Worm (Caenorhabditis elegans) whole organism, L2 larva: Measurements from ENCODE around the gene cyn-11.

Experiments used
- C34F6.9 ChIP-seq: fragments of 150-350 bp; optimal IDR thresholded peaks from 2 replicates; lab custom pipeline; 2014; ENCODE audit warnings: missing biosample characterization, missing genetic modification characterization
- F13H6.1 ChIP-seq: sonication (generic microtip); optimal IDR thresholded peaks from 2 replicates; lab custom pipeline; 2016; ENCODE audit warnings: missing genetic modification characterization, missing compliant biosample characterization
- Y55F3AM.14 ChIP-seq: fragments of 200-800 bp; sonication (Bioruptor generic); optimal IDR thresholded peaks from 2 replicates; lab custom pipeline; 2018; ENCODE audit warnings: mild to moderate bottlenecking, missing genetic modification characterization, missing compliant biosample characterization
- aly-2 ChIP-seq: fragments of 150-350 bp; optimal IDR thresholded peaks from 2 replicates; lab custom pipeline; 2014; ENCODE audit warnings: missing biosample characterization, missing genetic modification characterization
- ama-1 ChIP-seq: fragments of 150-350 bp; optimal IDR thresholded peaks from 2 replicates; lab custom pipeline; 2018; ENCODE audit warnings: inconsistent platforms
- blmp-1 ChIP-seq: sonication (generic microtip); optimal IDR thresholded peaks from 2 replicates; lab custom pipeline; 2017; ENCODE audit warnings: missing genetic modification characterization, mild to moderate bottlenecking, missing compliant biosample characterization, antibody characterized with exemption, moderate library complexity; ENCODE audit not compliant: insufficient read depth
- ceh-16 ChIP-seq: fragments of 150-350 bp; optimal IDR thresholded peaks from 2 replicates; lab custom pipeline; 2014; ENCODE audit warnings: missing biosample characterization, missing genetic modification characterization
- ceh-82 ChIP-seq: fragments of 150-350 bp; optimal IDR thresholded peaks from 2 replicates; lab custom pipeline; 2014; ENCODE audit warnings: missing biosample characterization, missing genetic modification characterization
- crh-2 ChIP-seq: sonication (generic microtip); optimal IDR thresholded peaks from 2 replicates; lab custom pipeline; 2017; ENCODE audit warnings: missing biosample characterization, missing genetic modification characterization
- egl-27 ChIP-seq: sonication (generic microtip); optimal IDR thresholded peaks from 3 replicates; lab custom pipeline; 2017; ENCODE audit warnings: missing biosample characterization, missing genetic modification reagents, missing genetic modification characterization
- elt-1 ChIP-seq: fragments of 150-350 bp; optimal IDR thresholded peaks from 2 replicates; lab custom pipeline; 2014; ENCODE audit warnings: missing biosample characterization, missing genetic modification characterization
- elt-3 ChIP-seq: sonication (generic microtip); optimal IDR thresholded peaks from 2 replicates; lab custom pipeline; 2017; ENCODE audit warnings: missing biosample characterization, missing genetic modification characterization
- fos-1 ChIP-seq: fragments of 150-350 bp; optimal IDR thresholded peaks from 2 replicates; lab custom pipeline; 2014; ENCODE audit warnings: missing biosample characterization, missing genetic modification characterization
- gmeb-1 ChIP-seq: fragments of 150-350 bp; optimal IDR thresholded peaks from 2 replicates; lab custom pipeline; 2014; ENCODE audit warnings: missing biosample characterization, missing genetic modification characterization
- lin-11 ChIP-seq: fragments of 150-350 bp; sonication (generic microtip); optimal IDR thresholded peaks from 2 replicates; lab custom pipeline; 2014; ENCODE audit warnings: missing biosample characterization, missing genetic modification characterization, inconsistent platforms, mixed read lengths
- lin-13 ChIP-seq: fragments of 150-350 bp; optimal IDR thresholded peaks from 2 replicates; lab custom pipeline; 2014; ENCODE audit warnings: missing biosample characterization, missing genetic modification reagents, missing genetic modification characterization
- lin-39 ChIP-seq: fragments of 150-350 bp; optimal IDR thresholded peaks from 2 replicates; lab custom pipeline; 2014; ENCODE audit warnings: missing biosample characterization, missing genetic modification reagents, missing genetic modification characterization
- lsy-2 ChIP-seq, 2 experiments: fragments of 150-350 bp in 1 of 2; sonication (generic microtip) in 1 of 2; optimal IDR thresholded peaks; 2 replicates each; lab custom pipeline; 2014 to 2017; ENCODE audit warnings: missing biosample characterization in 2 of 2, missing genetic modification characterization in 2 of 2
- mab-5 ChIP-seq: fragments of 150-350 bp; optimal IDR thresholded peaks from 2 replicates; lab custom pipeline; 2014; ENCODE audit warnings: missing biosample characterization, missing genetic modification characterization
- mdl-1 ChIP-seq, 2 experiments: fragments of 150-350 bp in 1 of 2; sonication (generic microtip) in 1 of 2; optimal IDR thresholded peaks; 2 replicates each; lab custom pipeline; 2017; ENCODE audit warnings: missing biosample characterization in 2 of 2, missing genetic modification characterization in 2 of 2
- nhr-11 ChIP-seq: fragments of 150-350 bp; optimal IDR thresholded peaks from 2 replicates; lab custom pipeline; 2014; ENCODE audit warnings: missing biosample characterization, missing genetic modification characterization
- nhr-12 ChIP-seq: fragments of 150-350 bp; optimal IDR thresholded peaks from 2 replicates; lab custom pipeline; 2014; ENCODE audit warnings: missing biosample characterization, missing genetic modification characterization
- nhr-129 ChIP-seq: fragments of 150-350 bp; optimal IDR thresholded peaks from 2 replicates; lab custom pipeline; 2014; ENCODE audit warnings: missing biosample characterization, missing genetic modification characterization
- nhr-21 ChIP-seq: fragments of 150-350 bp; optimal IDR thresholded peaks from 2 replicates; lab custom pipeline; 2014; ENCODE audit warnings: missing biosample characterization, missing genetic modification characterization
- nhr-23 ChIP-seq: fragments of 150-350 bp; optimal IDR thresholded peaks from 2 replicates; lab custom pipeline; 2014; ENCODE audit warnings: missing biosample characterization, missing genetic modification reagents, missing genetic modification characterization
- nhr-237 ChIP-seq: fragments of 150-350 bp; optimal IDR thresholded peaks from 2 replicates; lab custom pipeline; 2014; ENCODE audit warnings: missing biosample characterization, missing genetic modification characterization
- nhr-25 ChIP-seq: fragments of 150-350 bp; sonication (generic microtip); optimal IDR thresholded peaks from 3 replicates; lab custom pipeline; 2014; ENCODE audit warnings: missing biosample characterization, missing genetic modification characterization
- nhr-6 ChIP-seq: fragments of 150-350 bp; optimal IDR thresholded peaks from 2 replicates; lab custom pipeline; 2014; ENCODE audit warnings: missing biosample characterization, missing genetic modification characterization
- nhr-77 ChIP-seq: fragments of 150-350 bp; optimal IDR thresholded peaks from 2 replicates; lab custom pipeline; 2014; ENCODE audit warnings: missing biosample characterization, missing genetic modification characterization
- peb-1 ChIP-seq: fragments of 150-350 bp; optimal IDR thresholded peaks from 2 replicates; lab custom pipeline; 2014; ENCODE audit warnings: missing biosample characterization, missing genetic modification characterization
- sem-4 ChIP-seq: fragments of 150-350 bp; optimal IDR thresholded peaks from 2 replicates; lab custom pipeline; 2014; ENCODE audit warnings: missing biosample characterization, missing genetic modification reagents, missing genetic modification characterization
- sma-3 ChIP-seq: sonication (generic microtip); optimal IDR thresholded peaks from 2 replicates; lab custom pipeline; 2016; ENCODE audit warnings: missing genetic modification reagents, missing genetic modification characterization, missing compliant biosample characterization
- sma-9 ChIP-seq, 2 experiments: fragments of 150-350 bp in 1 of 2; sonication (generic microtip) in 1 of 2; optimal IDR thresholded peaks; 2 replicates each; lab custom pipeline; 2014 to 2016; ENCODE audit warnings: missing genetic modification characterization in 2 of 2, mild to moderate bottlenecking in 1 of 2, missing biosample characterization in 1 of 2, missing compliant biosample characterization in 1 of 2, missing genetic modification reagents in 1 of 2, moderate library complexity in 1 of 2
- snpc-4 ChIP-seq: fragments of 150-350 bp; optimal IDR thresholded peaks from 2 replicates; lab custom pipeline; 2014; ENCODE audit warnings: missing biosample characterization, missing genetic modification characterization
- unc-39 ChIP-seq: fragments of 150-350 bp; optimal IDR thresholded peaks from 2 replicates; lab custom pipeline; 2014; ENCODE audit warnings: missing biosample characterization, missing genetic modification characterization
- unc-55 ChIP-seq: fragments of 150-350 bp; sonication (generic microtip); optimal IDR thresholded peaks from 3 replicates; lab custom pipeline; 2014; ENCODE audit warnings: missing biosample characterization, missing genetic modification reagents, missing genetic modification characterization
- unc-62 ChIP-seq: fragments of 150-350 bp; optimal IDR thresholded peaks from 2 replicates; lab custom pipeline; 2014; ENCODE audit warnings: missing biosample characterization, missing genetic modification reagents, missing genetic modification characterization
- zag-1 ChIP-seq: fragments of 150-350 bp; optimal IDR thresholded peaks from 2 replicates; lab custom pipeline; 2014; ENCODE audit warnings: missing biosample characterization, missing genetic modification characterization
- ztf-1 ChIP-seq: fragments of 200-800 bp; sonication (Bioruptor generic); conservative IDR thresholded peaks from 2 replicates; pipeline ENCODE4 v1.3.6; 2022; ENCODE audit warnings: missing genetic modification characterization, missing compliant biosample characterization
- ztf-11 ChIP-seq: sonication (generic microtip); optimal IDR thresholded peaks from 2 replicates; lab custom pipeline; 2017; ENCODE audit warnings: missing biosample characterization, missing genetic modification characterization
- ztf-4 ChIP-seq: fragments of 150-350 bp; optimal IDR thresholded peaks from 2 replicates; lab custom pipeline; 2014; ENCODE audit warnings: missing biosample characterization, missing genetic modification characterization

Gene cyn-11

ce11 chrII:8750056-8750455 lies 34.0 kb upstream of the cyn-11 start:
- peak; percentile 13 for TF ChIP-seq nhr-129 (tag; lab: Kevin White, UChicago)
- TF ChIP-seq nhr-237 = no peak
- TF ChIP-seq blmp-1 (tag; lab: Kevin White, UChicago) = peak; percentile 98
- TF ChIP-seq, all 48 proteins: peak for 2

- no peak for TF ChIP-seq nhr-77 (tag; lab: Kevin White, UChicago)
- peak; percentile 98 for TF ChIP-seq blmp-1 (tag; lab: Kevin White, UChicago)
- TF ChIP-seq, all 48 proteins: peak for 1
Observed at ce11 chrII:8749084-8749483, 33.0 kb upstream of the cyn-11 start.

- TF ChIP-seq nhr-25 (no peak), blmp-1 (tag; lab: Kevin White, UChicago) (no peak), lsy-2 (tag; optimal IDR thresholded peaks at IDR 0.05; lab: Kevin White, UChicago) (no peak), snpc-4 (tag; lab: Kevin White, UChicago) (no peak), elt-3 (tag; lab: Kevin White, UChicago) (no peak), nhr-11 (no peak), ztf-1 (GFP tag; lab: Robert Waterston, UW) (no peak)
Observed at ce11 chrII:8748638-8749037, 32.6 kb upstream of the cyn-11 start.

ce11 chrII:8747939-8748352 lies 31.9 kb upstream of the cyn-11 start:
- TF ChIP-seq mdl-1 (tag; optimal IDR thresholded peaks at IDR 0.05; lab: Kevin White, UChicago) = no peak
- TF ChIP-seq gmeb-1 = no peak
- TF ChIP-seq unc-39 = no peak
- TF ChIP-seq lin-11 (tag; lab: Kevin White, UChicago) = no peak
- no peak for TF ChIP-seq elt-3 (tag; lab: Kevin White, UChicago)
- no peak for TF ChIP-seq ceh-82 (tag; lab: Kevin White, UChicago)
- TF ChIP-seq zag-1 = no peak
- TF ChIP-seq unc-55 (GFP tag; lab: Kevin White, UChicago) = no peak
- no peak for TF ChIP-seq unc-62 (GFP tag; lab: Kevin White, UChicago)
- no peak for TF ChIP-seq F13H6.1 (tag; lab: Kevin White, UChicago)
- TF ChIP-seq sma-9 (GFP tag; optimal IDR thresholded peaks at IDR 0.05; lab: Kevin White, UChicago) = no peak
- TF ChIP-seq sma-9 (tag; optimal IDR thresholded peaks at IDR 0.05; lab: Kevin White, UChicago) = no peak
- no peak for TF ChIP-seq nhr-21 (tag; lab: Kevin White, UChicago)
- TF ChIP-seq sma-3 (GFP tag; lab: Kevin White, UChicago) = no peak
- TF ChIP-seq, all 48 proteins: peak for 0

ce11 chrII:8747246-8747938 lies 31.3 kb upstream of the cyn-11 start:
- TF ChIP-seq ceh-16 (tag; lab: Kevin White, UChicago) = no peak
- no peak for TF ChIP-seq unc-62 (GFP tag; lab: Kevin White, UChicago)
- peak; percentile 97 for TF ChIP-seq nhr-25
- no peak for TF ChIP-seq elt-1
- TF ChIP-seq nhr-21 (tag; lab: Kevin White, UChicago) = peak; percentile 82
- peak; percentile 23 for TF ChIP-seq lin-11 (tag; lab: Kevin White, UChicago)
- TF ChIP-seq lsy-2 (tag; optimal IDR thresholded peaks at IDR 0.05; lab: Kevin White, UChicago) = peak in 1 of 2 experiments; percentile 55
- peak; percentile 17 for TF ChIP-seq crh-2 (tag; lab: Kevin White, UChicago)
- TF ChIP-seq lin-13 (GFP tag; lab: Kevin White, UChicago) = peak; percentile 51
- peak; percentile 1 for TF ChIP-seq nhr-6 (tag; lab: Kevin White, UChicago)
- no peak for TF ChIP-seq nhr-11
- peak; percentile 69 for TF ChIP-seq sma-3 (GFP tag; lab: Kevin White, UChicago)
- no peak for TF ChIP-seq mdl-1 (tag; optimal IDR thresholded peaks at IDR 0.05; lab: Kevin White, UChicago)
- no peak for TF ChIP-seq egl-27 (tag; lab: Kevin White, UChicago)
- TF ChIP-seq ztf-1 (GFP tag; lab: Robert Waterston, UW) = 0 out of 2 replicates have a peak, but pooled peaks have one; percentile 85
- peak; percentile 48 for TF ChIP-seq F13H6.1 (tag; lab: Kevin White, UChicago)
- no peak for TF ChIP-seq lin-39 (tag; lab: Kevin White, UChicago)
- TF ChIP-seq nhr-23 (tag; lab: Kevin White, UChicago) = no peak
- TF ChIP-seq nhr-129 (tag; lab: Kevin White, UChicago) = peak; percentile 75
- no peak for TF ChIP-seq aly-2 (tag; lab: Kevin White, UChicago)
- TF ChIP-seq Y55F3AM.14 (GFP tag; lab: Kevin White, UChicago) = no peak
- peak; percentile 93 for TF ChIP-seq ztf-4 (tag; lab: Kevin White, UChicago)
- TF ChIP-seq ama-1 (lab: Kevin White, UChicago) = peak; percentile 96
- no peak for TF ChIP-seq fos-1 (tag; lab: Kevin White, UChicago)
- TF ChIP-seq elt-3 (tag; lab: Kevin White, UChicago) = no peak
- no peak for TF ChIP-seq ztf-11
- peak; percentile 73 for TF ChIP-seq sma-9 (GFP tag; optimal IDR thresholded peaks at IDR 0.05; lab: Kevin White, UChicago)
- TF ChIP-seq sma-9 (tag; optimal IDR thresholded peaks at IDR 0.05; lab: Kevin White, UChicago) = no peak
- peak; percentile 1 for TF ChIP-seq snpc-4 (tag; lab: Kevin White, UChicago)
- peak; percentile 76 for TF ChIP-seq sem-4
- TF ChIP-seq unc-39 = no peak
- no peak for TF ChIP-seq gmeb-1
- peak; percentile 25 for TF ChIP-seq C34F6.9 (tag; lab: Kevin White, UChicago)
- TF ChIP-seq nhr-12 (tag; lab: Kevin White, UChicago) = no peak
- TF ChIP-seq mab-5 (tag; lab: Kevin White, UChicago) = no peak
- TF ChIP-seq peb-1 = no peak
